Fruit fly (Drosophila melanogaster) whole organism, prepupa: ENCODE results near the gene tex.
A peak's percentile ranks its signal among the peaks of the same experiment; 100 is the strongest.

Experiments
- Blimp-1 ChIP-seq: fragments of 200-800 bp; sonication (Bioruptor generic); optimal IDR thresholded peaks from 3 replicates; lab custom pipeline; 2017; ENCODE audit warnings: missing biosample characterization, missing genetic modification characterization, mild to moderate bottlenecking, moderate library complexity, missing genetic modification reagents
- CG11762 ChIP-seq: fragments of 200-800 bp; sonication (Bioruptor generic); optimal IDR thresholded peaks from 3 replicates; lab custom pipeline; 2016; ENCODE audit warnings: missing biosample characterization, missing genetic modification characterization; ENCODE audit not compliant: insufficient read depth
- CG15336 ChIP-seq: fragments of 200-800 bp; sonication (Bioruptor generic); IDR thresholded peaks from 2 replicates; pipeline ENCODE4 v1.3.6; 2022; ENCODE audit warnings: missing biosample characterization, missing genetic modification characterization
- CG1621 ChIP-seq: fragments of 200-800 bp; sonication (Bioruptor generic); optimal IDR thresholded peaks from 3 replicates; lab custom pipeline; 2018; ENCODE audit warnings: missing biosample characterization, mild to moderate bottlenecking, missing genetic modification characterization
- CG3032 ChIP-seq: fragments of 200-800 bp; optimal IDR thresholded peaks from 2 replicates; lab custom pipeline; 2019; ENCODE audit warnings: missing biosample characterization, mild to moderate bottlenecking, missing genetic modification characterization, moderate library complexity
- CG31627 ChIP-seq: fragments of 200-800 bp; sonication (Bioruptor generic); optimal IDR thresholded peaks from 3 replicates; lab custom pipeline; 2016; ENCODE audit warnings: missing biosample characterization, missing genetic modification characterization
- CG32006 ChIP-seq: fragments of 200-800 bp; sonication (Bioruptor generic); optimal IDR thresholded peaks from 3 replicates; lab custom pipeline; 2017; ENCODE audit warnings: missing biosample characterization, mild to moderate bottlenecking, missing genetic modification characterization
- CG34406 ChIP-seq: fragments of 200-800 bp; sonication (Bioruptor generic); optimal IDR thresholded peaks from 3 replicates; lab custom pipeline; 2016; ENCODE audit warnings: missing biosample characterization, missing genetic modification characterization
- CG4318 ChIP-seq: fragments of 200-800 bp; sonication (Bioruptor generic); optimal IDR thresholded peaks from 3 replicates; lab custom pipeline; 2017; ENCODE audit warnings: missing biosample characterization, mild to moderate bottlenecking, missing genetic modification characterization
- CG6808 ChIP-seq: fragments of 200-800 bp; sonication (Bioruptor generic); optimal IDR thresholded peaks from 3 replicates; lab custom pipeline; 2017; ENCODE audit warnings: missing biosample characterization, missing genetic modification characterization, mild to moderate bottlenecking, moderate library complexity, missing genetic modification reagents
- CG6854 ChIP-seq: fragments of 200-800 bp; sonication (Bioruptor generic); optimal IDR thresholded peaks from 2 replicates; lab custom pipeline; 2017; ENCODE audit warnings: missing biosample characterization, mild to moderate bottlenecking, missing genetic modification characterization
- CG8119 ChIP-seq: fragments of 200-800 bp; sonication (Bioruptor generic); IDR thresholded peaks from 3 replicates; pipeline ENCODE4 v1.3.6; 2022; ENCODE audit warnings: missing biosample characterization, missing genetic modification characterization
- CG8632 ChIP-seq: fragments of 200-800 bp; sonication (Bioruptor generic); optimal IDR thresholded peaks from 3 replicates; lab custom pipeline; 2016; ENCODE audit warnings: missing biosample characterization, missing genetic modification characterization
- CG9139 ChIP-seq: fragments of 200-800 bp; sonication (Bioruptor generic); optimal IDR thresholded peaks from 3 replicates; lab custom pipeline; 2017; ENCODE audit warnings: missing biosample characterization, mild to moderate bottlenecking, missing genetic modification characterization
- Eip78C ChIP-seq: fragments of 200-800 bp; sonication (Bioruptor generic); peaks from one replicate; lab custom pipeline; 2016; ENCODE audit warnings: missing biosample characterization, missing genetic modification characterization
- Ets96B ChIP-seq: fragments of 200-800 bp; optimal IDR thresholded peaks from 2 replicates; lab custom pipeline; 2019; ENCODE audit warnings: missing biosample characterization, mild to moderate bottlenecking, missing genetic modification characterization, moderate library complexity
- Gug ChIP-seq: fragments of 200-800 bp; sonication (Bioruptor generic); IDR thresholded peaks from 2 replicates; pipeline ENCODE4 v1.3.6; 2022; ENCODE audit warnings: missing biosample characterization, missing genetic modification characterization
- Hr39 ChIP-seq: fragments of 200-800 bp; sonication (Bioruptor generic); optimal IDR thresholded peaks from 2 replicates; lab custom pipeline; 2016; ENCODE audit warnings: missing biosample characterization, missing genetic modification characterization
- Hr4 ChIP-seq: fragments of 200-800 bp; sonication (Bioruptor generic); optimal IDR thresholded peaks from 3 replicates; lab custom pipeline; 2016; ENCODE audit warnings: missing biosample characterization, missing genetic modification characterization
- Lpt ChIP-seq: fragments of 200-800 bp; sonication (Bioruptor generic); optimal IDR thresholded peaks from 3 replicates; lab custom pipeline; 2016; ENCODE audit warnings: missing biosample characterization, missing genetic modification characterization
- Met ChIP-seq: fragments of 200-800 bp; sonication (Bioruptor generic); optimal IDR thresholded peaks from 3 replicates; lab custom pipeline; 2016; ENCODE audit warnings: missing biosample characterization, missing genetic modification characterization
- OdsH ChIP-seq: fragments of 200-800 bp; sonication (Bioruptor generic); optimal IDR thresholded peaks from 3 replicates; lab custom pipeline; 2016; ENCODE audit warnings: missing biosample characterization, missing genetic modification characterization
- Smox ChIP-seq: fragments of 200-800 bp; sonication (Bioruptor generic); optimal IDR thresholded peaks from 3 replicates; lab custom pipeline; 2016; ENCODE audit warnings: missing biosample characterization, missing genetic modification characterization
- dac ChIP-seq: fragments of 200-800 bp; sonication (Bioruptor generic); optimal IDR thresholded peaks from 2 replicates; lab custom pipeline; 2017; ENCODE audit warnings: missing biosample characterization, mild to moderate bottlenecking, missing genetic modification characterization
- esn ChIP-seq: fragments of 200-800 bp; sonication (Bioruptor generic); optimal IDR thresholded peaks from 2 replicates; lab custom pipeline; 2016; ENCODE audit warnings: missing biosample characterization, mild to moderate bottlenecking, missing genetic modification characterization, moderate library complexity
- fd85E ChIP-seq: fragments of 200-800 bp; sonication (Bioruptor generic); optimal IDR thresholded peaks from 3 replicates; lab custom pipeline; 2016; ENCODE audit warnings: missing biosample characterization, missing genetic modification characterization
- fkh ChIP-seq: fragments of 200-800 bp; sonication (Bioruptor generic); optimal IDR thresholded peaks from 3 replicates; lab custom pipeline; 2017; ENCODE audit warnings: missing biosample characterization, mild to moderate bottlenecking, missing genetic modification characterization, moderate library complexity
- lz ChIP-seq: fragments of 200-800 bp; sonication (Bioruptor generic); optimal IDR thresholded peaks from 3 replicates; lab custom pipeline; 2016; ENCODE audit warnings: missing biosample characterization, missing genetic modification characterization
- net ChIP-seq: fragments of 200-800 bp; sonication (Bioruptor generic); optimal IDR thresholded peaks from 3 replicates; lab custom pipeline; 2016; ENCODE audit warnings: missing biosample characterization, missing genetic modification characterization
- pdm3 ChIP-seq: fragments of 200-800 bp; sonication (Bioruptor generic); optimal IDR thresholded peaks from 3 replicates; lab custom pipeline; 2016; ENCODE audit warnings: missing biosample characterization, missing genetic modification characterization
- salr ChIP-seq, 2 experiments: fragments of 200-800 bp; sonication (Bioruptor generic); optimal IDR thresholded peaks; 3 replicates each; lab custom pipeline; 2016 to 2018; ENCODE audit warnings: missing biosample characterization in 2 of 2, missing genetic modification characterization in 2 of 2, mild to moderate bottlenecking in 1 of 2
- spab ChIP-seq: fragments of 200-800 bp; sonication (Bioruptor generic); optimal IDR thresholded peaks from 2 replicates; lab custom pipeline; 2017; ENCODE audit warnings: missing biosample characterization, mild to moderate bottlenecking, missing genetic modification characterization, missing genetic modification reagents
- svp ChIP-seq: fragments of 200-800 bp; sonication (Bioruptor generic); peaks from one replicate; lab custom pipeline; 2016; ENCODE audit warnings: missing biosample characterization, missing genetic modification characterization
- topi ChIP-seq: fragments of 200-800 bp; sonication (Bioruptor generic); optimal IDR thresholded peaks from 3 replicates; lab custom pipeline; 2016; ENCODE audit warnings: missing biosample characterization, missing genetic modification characterization
- vri ChIP-seq: fragments of 200-800 bp; sonication (Bioruptor generic); optimal IDR thresholded peaks from 3 replicates; lab custom pipeline; 2016; ENCODE audit warnings: missing biosample characterization, mild to moderate bottlenecking, missing genetic modification characterization

The tex gene

dm6 chr3R:8354458-8354857 is 46.0 kb upstream of the tex start (continued):
- TF ChIP-seq net: no peak
- peak; percentile 38; the same call in 1 of the 2 replicates for TF ChIP-seq Gug (GFP tag; lab: Robert Waterston, UW)
- TF ChIP-seq spab (GFP tag; lab: Kevin White, UChicago): no peak
- peak; percentile 86 for TF ChIP-seq svp (GFP tag; lab: Kevin White, UChicago)
- peak; percentile 59 for TF ChIP-seq Hr39
- peak; percentile 77 for TF ChIP-seq Met (GFP tag; lab: Kevin White, UChicago)
- TF ChIP-seq OdsH (GFP tag; lab: Kevin White, UChicago): peak; percentile 44
- TF ChIP-seq topi (GFP tag; lab: Kevin White, UChicago): peak; percentile 63
- TF ChIP-seq CG34406 (GFP tag; lab: Kevin White, UChicago): peak; percentile 47
- no peak for TF ChIP-seq CG1621 (tag; lab: Kevin White, UChicago)
- TF ChIP-seq lz (GFP tag; lab: Kevin White, UChicago): peak; percentile 56
- TF ChIP-seq Eip78C (GFP tag; lab: Kevin White, UChicago): peak; percentile 85
- TF ChIP-seq Hr4: peak; percentile 48
- peak; percentile 57 for TF ChIP-seq CG8632 (GFP tag; lab: Kevin White, UChicago)
- TF ChIP-seq pdm3 (GFP tag; lab: Kevin White, UChicago): peak; percentile 44
- TF ChIP-seq CG11762 (GFP tag; lab: Kevin White, UChicago): no peak
- no peak for TF ChIP-seq CG9139 (GFP tag; lab: Kevin White, UChicago)
- no peak for TF ChIP-seq CG32006 (GFP tag; lab: Kevin White, UChicago)
- peak; percentile 63 for TF ChIP-seq CG31627 (GFP tag; lab: Kevin White, UChicago)
- TF ChIP-seq Blimp-1 (GFP tag; lab: Kevin White, UChicago): no peak
- TF ChIP-seq esn (GFP tag; lab: Kevin White, UChicago): peak; percentile 67

dm6 chr3R:8353994-8354393 is 45.5 kb upstream of the tex start:
- TF ChIP-seq fd85E (GFP tag; lab: Kevin White, UChicago): no peak
- no peak for TF ChIP-seq topi (GFP tag; lab: Kevin White, UChicago)
- no peak for TF ChIP-seq Ets96B
- no peak for TF ChIP-seq CG6854 (GFP tag; lab: Kevin White, UChicago)
- no peak for TF ChIP-seq fkh (GFP tag; lab: Kevin White, UChicago)
- no peak for TF ChIP-seq Eip78C (GFP tag; lab: Kevin White, UChicago)
- no peak for TF ChIP-seq dac (GFP tag; lab: Kevin White, UChicago)
- no peak for TF ChIP-seq CG31627 (GFP tag; lab: Kevin White, UChicago)
- TF ChIP-seq CG3032: no peak
- no peak for TF ChIP-seq OdsH (GFP tag; lab: Kevin White, UChicago)
- TF ChIP-seq vri (GFP tag; lab: Kevin White, UChicago): no peak
- TF ChIP-seq CG4318: no peak
- no peak for TF ChIP-seq CG8119 (GFP tag; lab: Robert Waterston, UW)
- TF ChIP-seq Lpt (GFP tag; lab: Kevin White, UChicago): no peak
- no peak for TF ChIP-seq CG11762 (GFP tag; lab: Kevin White, UChicago)
- no peak for TF ChIP-seq Smox (GFP tag; lab: Kevin White, UChicago)
- no peak for TF ChIP-seq salr (GFP tag; optimal IDR thresholded peaks at IDR 0.05; lab: Kevin White, UChicago)
- TF ChIP-seq svp (GFP tag; lab: Kevin White, UChicago): no peak
- TF ChIP-seq CG6808 (GFP tag; lab: Kevin White, UChicago): no peak

- TF ChIP-seq Eip78C (GFP tag; lab: Kevin White, UChicago) (peak; percentile 43), CG15336 (GFP tag; lab: Robert Waterston, UW) (no peak), topi (GFP tag; lab: Kevin White, UChicago) (no peak), net (peak; percentile 51), fkh (GFP tag; lab: Kevin White, UChicago) (peak; percentile 45), vri (GFP tag; lab: Kevin White, UChicago) (peak; percentile 90)
Measured at dm6 chr3R:8352961-8353728, 44.7 kb upstream of the tex start.
